Worm (Caenorhabditis elegans): ENCODE data around the gene C42D4.3.

- TF ChIP-seq unc-55 (GFP tag; optimal IDR thresholded peaks at IDR 0.05) (no peak), lim-6 (tag; optimal IDR thresholded peaks at IDR 0.05) (no peak), elt-2 (tag; optimal IDR thresholded peaks at IDR 0.05) (no peak), unc-86 (tag; optimal IDR thresholded peaks at IDR 0.05) (no peak), ceh-9 (tag; optimal IDR thresholded peaks at IDR 0.05) (no peak), eyg-1 (tag; optimal IDR thresholded peaks at IDR 0.05) (no peak), sox-2 (GFP tag; IDR thresholded peaks at IDR 0.05) (no peak), sox-4 (tag; optimal IDR thresholded peaks at IDR 0.05) (no peak), pha-2 (tag; optimal IDR thresholded peaks at IDR 0.05) (no peak), ceh-24 (tag; optimal IDR thresholded peaks at IDR 0.05) (no peak)
Measured at ce11 chrIV:7144670-7145257, 34.3 kb upstream of the C42D4.3 start, which contains the start of gene hecd-1.
